Fruit fly (Drosophila melanogaster): ENCODE data around the gene Tfb4.

Gene Tfb4

dm6 chr2L:1150554-1150953 lies at the start of gene Tfb4, which contains the start of gene Vps29:
TSS of gene Tfb4 (minus strand) at chr2L:1150677.
TSS of gene Vps29 (plus strand) at chr2L:1150766.
- TF ChIP-seq fkh (GFP tag; optimal IDR thresholded peaks at IDR 0.05) (no peak), CG16779 (tag; optimal IDR thresholded peaks at IDR 0.05) (no peak), Hr38 (GFP tag; optimal IDR thresholded peaks at IDR 0.05) (no peak), CG31627 (GFP tag; optimal IDR thresholded peaks at IDR 0.05) (peak; percentile 48), Blimp-1 (GFP tag; optimal IDR thresholded peaks at IDR 0.05) (no peak), CG8632 (GFP tag; optimal IDR thresholded peaks at IDR 0.05) (no peak), Eip75B (GFP tag; optimal IDR thresholded peaks at IDR 0.05) (no peak), CG6808 (GFP tag; optimal IDR thresholded peaks at IDR 0.05) (no peak), CG9139 (GFP tag; optimal IDR thresholded peaks at IDR 0.05) (no peak), CG3032 (tag; optimal IDR thresholded peaks at IDR 0.05) (peak; percentile 31), eg (GFP tag; IDR thresholded peaks at IDR 0.05) (peak; percentile 58; the same call in 2 of the 3 replicates), CG6163 (GFP tag; IDR thresholded peaks at IDR 0.05) (peak; percentile 78), Smox (GFP tag; optimal IDR thresholded peaks at IDR 0.05) (no peak), esn (GFP tag; optimal IDR thresholded peaks at IDR 0.05) (peak; percentile 70), lz (GFP tag; optimal IDR thresholded peaks at IDR 0.05) (peak; percentile 42)

- TF ChIP-seq dsx (GFP tag; optimal IDR thresholded peaks at IDR 0.05; ENCODE audit: poor library complexity, severe bottlenecking), result no peak
- no peak for TF ChIP-seq CG16779 (tag; optimal IDR thresholded peaks at IDR 0.05)
- TF ChIP-seq Sox102F (GFP tag; optimal IDR thresholded peaks at IDR 0.05), result no peak
- no peak for TF ChIP-seq CG11294 (GFP tag; IDR thresholded peaks at IDR 0.05)
- no peak for TF ChIP-seq CG6854 (GFP tag; optimal IDR thresholded peaks at IDR 0.05)
- no peak for TF ChIP-seq CG9139 (GFP tag; optimal IDR thresholded peaks at IDR 0.05)
- no peak for TF ChIP-seq CG6163 (GFP tag; IDR thresholded peaks at IDR 0.05)
- TF ChIP-seq OdsH (GFP tag; optimal IDR thresholded peaks at IDR 0.05), result no peak
- TF ChIP-seq CG32006 (GFP tag; optimal IDR thresholded peaks at IDR 0.05), result no peak
- TF ChIP-seq Eip78C (GFP tag), result no peak
- no peak for TF ChIP-seq CG15336 (GFP tag; IDR thresholded peaks at IDR 0.05)
- no peak for TF ChIP-seq CG11902 (GFP tag; optimal IDR thresholded peaks at IDR 0.05)
Measured at dm6 chr2L:1199166-1199565, 48.7 kb upstream of the Tfb4 start, which contains the start of the genes CG5139 and CG43348. TSS of gene CG5139 (minus strand) at chr2L:1199266. TSS of gene CG43348 (plus strand) at chr2L:1199412.

- peak; percentile 74 for TF ChIP-seq CG6792 (GFP tag; optimal IDR thresholded peaks at IDR 0.05)
- peak; percentile 76 for TF ChIP-seq cyc (GFP tag; optimal IDR thresholded peaks at IDR 0.05)
- peak; percentile 83 for TF ChIP-seq CG11294 (GFP tag; IDR thresholded peaks at IDR 0.05)
- TF ChIP-seq vri (GFP tag; optimal IDR thresholded peaks at IDR 0.05), result no peak
- peak; percentile 88 for TF ChIP-seq CG8119 (GFP tag; IDR thresholded peaks at IDR 0.05)
- TF ChIP-seq Met (GFP tag; optimal IDR thresholded peaks at IDR 0.05), result no peak
- no peak for TF ChIP-seq CG11762 (GFP tag; optimal IDR thresholded peaks at IDR 0.05; ENCODE audit: insufficient read depth)
- no peak for TF ChIP-seq fkh (GFP tag; optimal IDR thresholded peaks at IDR 0.05)
- peak; percentile 95 for TF ChIP-seq Eip78C (GFP tag)
- peak; percentile 65 for TF ChIP-seq spab (GFP tag; optimal IDR thresholded peaks at IDR 0.05)
- TF ChIP-seq Lpt (GFP tag; optimal IDR thresholded peaks at IDR 0.05), result peak; percentile 65
- peak in 1 of 2 experiments; percentile 22 for TF ChIP-seq ss (GFP tag; optimal IDR thresholded peaks at IDR 0.05)
- peak; percentile 1 for TF ChIP-seq CG6854 (GFP tag; optimal IDR thresholded peaks at IDR 0.05)
- peak; percentile 42 for TF ChIP-seq CG11902 (GFP tag; optimal IDR thresholded peaks at IDR 0.05)
- TF ChIP-seq Hr38 (GFP tag; optimal IDR thresholded peaks at IDR 0.05), result no peak
- peak; percentile 20 for TF ChIP-seq fd59A (GFP tag; optimal IDR thresholded peaks at IDR 0.05)
- TF ChIP-seq Sox102F (GFP tag; optimal IDR thresholded peaks at IDR 0.05), result no peak
- TF ChIP-seq CG6276 (GFP tag; optimal IDR thresholded peaks at IDR 0.05), result peak; percentile 71
- TF ChIP-seq esn (GFP tag; optimal IDR thresholded peaks at IDR 0.05), result peak; percentile 87
- peak; percentile 22 for TF ChIP-seq dac (GFP tag; optimal IDR thresholded peaks at IDR 0.05)
- peak; percentile 44 for TF ChIP-seq CG1621 (tag; optimal IDR thresholded peaks at IDR 0.05)
- TF ChIP-seq salr (GFP tag; optimal IDR thresholded peaks at IDR 0.05), result peak in 1 of 2 experiments; percentile 6
- TF ChIP-seq dsx (GFP tag; optimal IDR thresholded peaks at IDR 0.05; ENCODE audit: poor library complexity, severe bottlenecking), result peak; percentile 76
- peak; percentile 83 for TF ChIP-seq CG3919 (GFP tag; optimal IDR thresholded peaks at IDR 0.05)
- no peak for TF ChIP-seq fd85E (GFP tag; optimal IDR thresholded peaks at IDR 0.05)
- peak; percentile 70 for TF ChIP-seq CG8632 (GFP tag; optimal IDR thresholded peaks at IDR 0.05)
- peak; percentile 72 for TF ChIP-seq achi (GFP tag; optimal IDR thresholded peaks at IDR 0.05)
- TF ChIP-seq eg (GFP tag; IDR thresholded peaks at IDR 0.05), result peak; percentile 95
- TF ChIP-seq CG32006 (GFP tag; optimal IDR thresholded peaks at IDR 0.05), result peak; percentile 75
- peak; percentile 87 for TF ChIP-seq CG6163 (GFP tag; IDR thresholded peaks at IDR 0.05)
- peak; percentile 76 for TF ChIP-seq Gug (GFP tag; IDR thresholded peaks at IDR 0.05)
- TF ChIP-seq OdsH (GFP tag; optimal IDR thresholded peaks at IDR 0.05), result no peak
- TF ChIP-seq Ets96B (tag; optimal IDR thresholded peaks at IDR 0.05), result peak; percentile 81
Measured at dm6 chr2L:1185642-1186497, 35.4 kb upstream of the Tfb4 start, which contains the start of gene CG5001. TSS of gene CG5001 (plus strand) at chr2L:1185757.

All from whole organism, prepupa.